Fruit fly (Drosophila melanogaster): ENCODE results near the gene Ptpa.
"Not testable (repeated sequence)": the region's sequence is repeated elsewhere in the genome, so short reads cannot be mapped to it uniquely, and the experiment has no call there.

Gene Ptpa

DNA sequence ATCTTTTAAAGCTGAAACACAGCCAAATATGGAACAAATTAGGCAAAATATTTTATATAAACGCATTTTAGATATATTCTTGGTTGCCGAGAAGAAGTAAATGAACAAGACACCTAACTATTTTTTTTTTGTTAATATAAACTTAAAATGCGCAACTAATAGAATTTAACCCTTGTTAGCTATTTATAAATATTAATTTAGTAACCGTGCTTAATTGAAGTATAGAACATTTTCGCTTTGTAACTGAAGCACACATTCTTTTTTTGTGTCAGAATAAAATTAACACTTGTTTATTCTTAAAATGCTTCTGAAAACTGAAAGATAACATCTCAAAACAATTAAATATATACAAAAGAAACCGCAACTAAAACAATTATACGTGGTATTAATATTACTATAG, 10.8 kb downstream of the Ptpa start, which contains the start of gene Sfp23F:
TSS of gene Sfp23F (minus strand) at position 101 of the 400 bp plus-strand sequence.
- TF ChIP-seq hbn (GFP tag; IDR thresholded peaks at IDR 0.05; ENCODE audit: partially characterized antibody) (no peak), CG11504 (tag; optimal IDR thresholded peaks at IDR 0.05) (no peak), CG10274 (GFP tag; optimal IDR thresholded peaks at IDR 0.05) (no peak), CG32772 (GFP tag; IDR thresholded peaks at IDR 0.05) (no peak), ems (GFP tag; optimal IDR thresholded peaks at IDR 0.05) (no peak), dan (GFP tag; IDR thresholded peaks at IDR 0.05) (no peak), gcm2 (GFP tag; optimal IDR thresholded peaks at IDR 0.05) (no peak), dmrt11E (tag; optimal IDR thresholded peaks at IDR 0.05) (no peak), gcm (GFP tag; optimal IDR thresholded peaks at IDR 0.05) (no peak)

DNA sequence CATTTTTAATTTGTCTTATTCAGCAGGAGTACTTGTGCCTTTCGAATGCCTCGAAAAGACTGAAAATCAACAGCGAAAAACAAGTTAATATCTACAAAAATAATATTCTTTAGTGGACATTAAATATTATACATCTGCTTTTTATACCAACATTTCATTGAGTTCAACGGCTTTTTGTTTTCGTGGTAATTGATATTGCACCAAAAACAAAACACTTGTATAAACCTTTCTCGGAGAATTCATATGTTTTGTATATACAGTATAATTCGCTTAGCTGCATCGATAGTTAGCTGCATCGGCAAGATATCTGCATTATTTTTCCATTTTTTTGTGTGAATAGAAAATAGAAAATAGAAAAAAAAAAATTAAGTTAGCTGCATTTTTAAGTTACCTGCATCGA, 11.6 kb downstream of the Ptpa start, which contains the start of gene CG42460:
TSS of gene CG42460 (minus strand) at position 101 of the 400 bp plus-strand sequence.
- not testable (repeated sequence) for TF ChIP-seq az2 (GFP tag; optimal IDR thresholded peaks at IDR 0.05); CG1792 (GFP tag; optimal IDR thresholded peaks at IDR 0.05); CG34224 (GFP tag; IDR thresholded peaks at IDR 0.05; ENCODE audit: partially characterized antibody)

DNA sequence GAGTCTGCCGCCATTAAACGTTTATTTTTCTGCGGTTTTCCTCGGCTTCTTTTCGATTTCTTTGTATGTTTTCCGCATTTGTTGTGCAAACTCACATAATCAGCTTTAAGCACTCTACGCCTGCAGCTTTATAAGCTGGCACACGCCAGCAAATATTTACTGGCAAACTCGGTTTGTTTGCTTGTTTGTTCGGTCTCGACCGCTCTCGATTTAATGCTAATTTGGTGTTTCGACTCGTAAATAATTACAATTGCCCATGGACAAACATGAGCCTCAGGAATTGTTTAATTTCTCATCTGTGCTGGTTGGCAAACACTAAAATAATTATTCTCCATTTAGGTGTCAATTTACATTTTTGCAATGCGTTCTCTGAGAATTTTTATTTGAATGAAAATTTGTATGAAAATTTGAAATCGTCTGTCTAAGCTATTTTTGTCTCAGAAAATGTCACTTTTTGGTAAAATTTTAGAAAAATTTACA, 20.8 kb downstream of the Ptpa start, which contains the start of gene CG34175:
TSS of gene CG34175 (plus strand) at position 430 of the 480 bp plus-strand sequence.
- no peak for TF ChIP-seq Atf6 (GFP tag; IDR thresholded peaks at IDR 0.05)
- no peak for TF ChIP-seq CG11093 (GFP tag; IDR thresholded peaks at IDR 0.05)
- no peak for TF ChIP-seq vnd (GFP tag; IDR thresholded peaks at IDR 0.05; ENCODE audit: partially characterized antibody)
- TF ChIP-seq wdn (GFP tag; IDR thresholded peaks at IDR 0.05) = no peak
- no peak for TF ChIP-seq stwl (tag; optimal IDR thresholded peaks at IDR 0.05)
- peak; percentile 11 for TF ChIP-seq CG3281 (GFP tag; optimal IDR thresholded peaks at IDR 0.05)
- no peak for TF ChIP-seq CG1602 (GFP tag; optimal IDR thresholded peaks at IDR 0.05)
- TF ChIP-seq Fer3 (tag; optimal IDR thresholded peaks at IDR 0.05) = no peak
- peak; percentile 50 for TF ChIP-seq CG2678 (tag; optimal IDR thresholded peaks at IDR 0.05)
- no peak for TF ChIP-seq emc (GFP tag; optimal IDR thresholded peaks at IDR 0.05)
- TF ChIP-seq CG3407 (GFP tag; optimal IDR thresholded peaks at IDR 0.05) = peak; percentile 41
- no peak for TF ChIP-seq vfl (GFP tag; optimal IDR thresholded peaks at IDR 0.05)
- TF ChIP-seq Ada2b (GFP tag; IDR thresholded peaks at IDR 0.05) = no peak
- no peak for TF ChIP-seq Ets65A (GFP tag)
- TF ChIP-seq CG14860 (GFP tag; IDR thresholded peaks at IDR 0.05; ENCODE audit: partially characterized antibody) = no peak
- no peak for TF ChIP-seq pum (GFP tag; optimal IDR thresholded peaks at IDR 0.05)
- no peak for TF ChIP-seq Rfx (GFP tag; IDR thresholded peaks at IDR 0.05)
- no peak for TF ChIP-seq esg (GFP tag; conservative IDR thresholded peaks at IDR 0.05)
- no peak for TF ChIP-seq Eip74EF (GFP tag; optimal IDR thresholded peaks at IDR 0.05)
- TF ChIP-seq Blimp-1 (GFP tag; optimal IDR thresholded peaks at IDR 0.05) = peak; percentile 51
- TF ChIP-seq gcm (GFP tag; optimal IDR thresholded peaks at IDR 0.05) = no peak
- TF ChIP-seq HHEX (GFP tag; optimal IDR thresholded peaks at IDR 0.05) = peak; percentile 4
- TF ChIP-seq usp (GFP tag; optimal IDR thresholded peaks at IDR 0.05) = no peak
- TF ChIP-seq Dp (GFP tag; optimal IDR thresholded peaks at IDR 0.05) = no peak
- no peak for TF ChIP-seq Tbp (GFP tag; optimal IDR thresholded peaks at IDR 0.05)
- TF ChIP-seq Kr (GFP tag; optimal IDR thresholded peaks at IDR 0.05) = no peak
- no peak for TF ChIP-seq ato (GFP tag; IDR thresholded peaks at IDR 0.05; ENCODE audit: partially characterized antibody)
- TF ChIP-seq CG1024 (GFP tag; IDR thresholded peaks at IDR 0.05) = no peak
- peak; percentile 22 for TF ChIP-seq CG17568 (GFP tag; optimal IDR thresholded peaks at IDR 0.05)
- TF ChIP-seq H2.0 (GFP tag; IDR thresholded peaks at IDR 0.05) = no peak
- TF ChIP-seq lab (GFP tag; optimal IDR thresholded peaks at IDR 0.05) = peak; percentile 48
- TF ChIP-seq CG33557 (GFP tag; optimal IDR thresholded peaks at IDR 0.05) = no peak
- no peak for TF ChIP-seq crol (GFP tag; IDR thresholded peaks at IDR 0.05)
- no peak for TF ChIP-seq ewg (GFP tag; optimal IDR thresholded peaks at IDR 0.05)
- no peak for TF ChIP-seq CG31388 (GFP tag; optimal IDR thresholded peaks at IDR 0.05)
- no peak for TF ChIP-seq CG4424 (GFP tag; optimal IDR thresholded peaks at IDR 0.05)
